Worm (Caenorhabditis elegans) whole organism, L1 larva: ENCODE measurements around the gene hecw-1.

ENCODE experiments used
- C04F5.9 ChIP-seq: sonication (generic microtip); optimal IDR thresholded peaks from 2 replicates; lab custom pipeline; 2016; ENCODE audit warnings: missing genetic modification characterization, missing compliant biosample characterization
- C16A3.4 ChIP-seq: fragments of 150-350 bp; optimal IDR thresholded peaks from 2 replicates; lab custom pipeline; 2014; ENCODE audit warnings: missing biosample characterization, missing genetic modification characterization
- F16B12.6 ChIP-seq: fragments of 150-350 bp; optimal IDR thresholded peaks from 2 replicates; lab custom pipeline; 2014; ENCODE audit warnings: missing biosample characterization, missing genetic modification characterization
- aly-2 ChIP-seq: fragments of 150-350 bp; optimal IDR thresholded peaks from 2 replicates; lab custom pipeline; 2014; ENCODE audit warnings: missing biosample characterization, missing genetic modification characterization
- blmp-1 ChIP-seq: fragments of 150-350 bp; optimal IDR thresholded peaks from 2 replicates; lab custom pipeline; 2014; ENCODE audit warnings: missing biosample characterization, missing genetic modification characterization
- ceh-63 ChIP-seq: fragments of 200-800 bp; sonication (Bioruptor generic); optimal IDR thresholded peaks from 2 replicates; lab custom pipeline; 2018; ENCODE audit warnings: mild to moderate bottlenecking, missing genetic modification characterization, missing compliant biosample characterization
- ceh-8 ChIP-seq: fragments of 200-800 bp; sonication (Bioruptor generic); optimal IDR thresholded peaks from 2 replicates; lab custom pipeline; 2018; ENCODE audit warnings: mild to moderate bottlenecking, missing genetic modification characterization, moderate library complexity, missing compliant biosample characterization
- ceh-88 ChIP-seq: fragments of 200-800 bp; sonication (Bioruptor generic); IDR thresholded peaks from 2 replicates; pipeline ENCODE4 v1.3.6; 2022; ENCODE audit warnings: missing genetic modification characterization, missing compliant biosample characterization
- ceh-90 ChIP-seq: sonication (generic microtip); optimal IDR thresholded peaks from 2 replicates; lab custom pipeline; 2016; ENCODE audit warnings: missing genetic modification characterization, missing compliant biosample characterization
- dsc-1 ChIP-seq: sonication (generic microtip); optimal IDR thresholded peaks from 2 replicates; lab custom pipeline; 2016; ENCODE audit warnings: mild to moderate bottlenecking, missing genetic modification characterization, missing compliant biosample characterization
- efl-1 ChIP-seq, 4 experiments: fragments of 150-350 bp; optimal IDR thresholded peaks in 3 of 4; peaks in 1 of 4; 1 replicate in 1 of 4; 2 replicates in 3 of 4; lab custom pipeline; 2014; ENCODE audit warnings: missing biosample characterization in 2 of 4, missing genetic modification characterization in 2 of 4, missing genetic modification reagents in 2 of 4
- efl-3 ChIP-seq: fragments of 200-800 bp; sonication (Bioruptor generic); optimal IDR thresholded peaks from 2 replicates; lab custom pipeline; 2018; ENCODE audit warnings: mild to moderate bottlenecking, missing genetic modification characterization, missing compliant biosample characterization
- egl-13 ChIP-seq: sonication (generic microtip); optimal IDR thresholded peaks from 2 replicates; lab custom pipeline; 2016; ENCODE audit warnings: missing genotype, missing genetic modification reagents, missing genetic modification characterization, missing compliant biosample characterization
- elt-3 ChIP-seq, 6 experiments: fragments of 150-350 bp in 1 of 6; sonication (generic microtip); optimal IDR thresholded peaks; 2 replicates each; lab custom pipeline; 2017 to 2018; ENCODE audit warnings: missing biosample characterization in 6 of 6, missing genetic modification characterization in 6 of 6, inconsistent platforms in 1 of 6
- fkh-10 ChIP-seq: sonication (generic microtip); optimal IDR thresholded peaks from 2 replicates; lab custom pipeline; 2017; ENCODE audit warnings: missing biosample characterization, missing genetic modification reagents, missing genetic modification characterization
- fkh-4 ChIP-seq: sonication (generic microtip); optimal IDR thresholded peaks from 2 replicates; lab custom pipeline; 2016; ENCODE audit warnings: missing compliant biosample characterization, missing genetic modification characterization, borderline replicate concordance
- fos-1 ChIP-seq: fragments of 150-350 bp; optimal IDR thresholded peaks from 2 replicates; lab custom pipeline; 2014; ENCODE audit warnings: missing biosample characterization, missing genetic modification characterization
- grh-1 ChIP-seq: fragments of 200-800 bp; sonication (Bioruptor generic); IDR thresholded peaks from 2 replicates; pipeline ENCODE4 v1.3.6; 2022; ENCODE audit warnings: missing genetic modification reagents, missing genetic modification characterization, missing compliant biosample characterization
- hlh-17 ChIP-seq: fragments of 200-800 bp; sonication (Bioruptor generic); optimal IDR thresholded peaks from 2 replicates; lab custom pipeline; 2018; ENCODE audit warnings: missing genetic modification characterization, mild to moderate bottlenecking, missing compliant biosample characterization, moderate library complexity, borderline replicate concordance
- irx-1 ChIP-seq: sonication (generic microtip); optimal IDR thresholded peaks from 2 replicates; lab custom pipeline; 2016; ENCODE audit warnings: missing genetic modification characterization, missing compliant biosample characterization
- isw-1 ChIP-seq: fragments of 200-800 bp; sonication (Bioruptor generic); IDR thresholded peaks from 2 replicates; pipeline ENCODE4 v1.3.6; 2022; ENCODE audit warnings: missing genetic modification characterization, missing compliant biosample characterization
- jun-1 ChIP-seq: fragments of 150-350 bp; optimal IDR thresholded peaks from 2 replicates; lab custom pipeline; 2014; ENCODE audit warnings: missing biosample characterization, missing genetic modification reagents, missing genetic modification characterization
- lin-13 ChIP-seq: fragments of 150-350 bp; optimal IDR thresholded peaks from 2 replicates; lab custom pipeline; 2014; ENCODE audit warnings: missing biosample characterization, missing genetic modification reagents, missing genetic modification characterization
- lin-14 ChIP-seq: fragments of 200-800 bp; sonication (Bioruptor generic); optimal IDR thresholded peaks from 2 replicates; lab custom pipeline; 2018; ENCODE audit warnings: mild to moderate bottlenecking, missing genetic modification characterization, moderate library complexity, missing compliant biosample characterization
- lin-15B ChIP-seq: fragments of 150-350 bp; sonication (generic microtip); optimal IDR thresholded peaks from 3 replicates; lab custom pipeline; 2014; ENCODE audit warnings: missing biosample characterization, missing genetic modification characterization
- lin-39 ChIP-seq: fragments of 150-350 bp; optimal IDR thresholded peaks from 2 replicates; lab custom pipeline; 2014; ENCODE audit warnings: missing biosample characterization, missing genetic modification reagents, missing genetic modification characterization
- lsy-2 ChIP-seq, 2 experiments: fragments of 150-350 bp; optimal IDR thresholded peaks; 2 replicates each; lab custom pipeline; 2014; ENCODE audit warnings: missing biosample characterization in 2 of 2, missing genetic modification characterization in 2 of 2
- mab-9 ChIP-seq: fragments of 200-800 bp; sonication (Bioruptor generic); IDR thresholded peaks from 2 replicates; pipeline ENCODE4 v1.3.6; 2022; ENCODE audit warnings: missing genetic modification reagents, missing genetic modification characterization, missing compliant biosample characterization
- mdl-1 ChIP-seq, 2 experiments: fragments of 150-350 bp; optimal IDR thresholded peaks; 2 replicates each; lab custom pipeline; 2014 to 2017; ENCODE audit warnings: missing biosample characterization in 2 of 2, missing genetic modification characterization in 2 of 2, inconsistent platforms in 1 of 2
- mef-2 ChIP-seq: fragments of 150-350 bp; optimal IDR thresholded peaks from 2 replicates; lab custom pipeline; 2014; ENCODE audit warnings: missing biosample characterization, missing genetic modification characterization
- mep-1 ChIP-seq: fragments of 150-350 bp; optimal IDR thresholded peaks from 2 replicates; lab custom pipeline; 2014; ENCODE audit warnings: missing biosample characterization, missing genetic modification characterization
- nhr-19 ChIP-seq: fragments of 200-800 bp; sonication (Bioruptor generic); conservative IDR thresholded peaks from 2 replicates; pipeline ENCODE4 v1.3.6; 2022; ENCODE audit warnings: missing genetic modification characterization, missing compliant biosample characterization
- nhr-20 ChIP-seq: sonication (generic microtip); optimal IDR thresholded peaks from 2 replicates; lab custom pipeline; 2016; ENCODE audit warnings: mild to moderate bottlenecking, missing genetic modification characterization, missing compliant biosample characterization
- pax-3 ChIP-seq: fragments of 200-800 bp; sonication (Bioruptor generic); optimal IDR thresholded peaks from 2 replicates; lab custom pipeline; 2018; ENCODE audit warnings: mild to moderate bottlenecking, missing genetic modification characterization, moderate library complexity, missing compliant biosample characterization
- skn-1 ChIP-seq: fragments of 150-350 bp; optimal IDR thresholded peaks from 2 replicates; lab custom pipeline; 2014; ENCODE audit warnings: missing biosample characterization, missing genetic modification characterization
- snpc-4 ChIP-seq: fragments of 150-350 bp; optimal IDR thresholded peaks from 2 replicates; lab custom pipeline; 2014; ENCODE audit warnings: missing biosample characterization, missing genetic modification characterization
- unc-30 ChIP-seq: sonication (generic microtip); optimal IDR thresholded peaks from 2 replicates; lab custom pipeline; 2017; ENCODE audit warnings: missing biosample characterization, missing genetic modification characterization
- unc-62 ChIP-seq: fragments of 150-350 bp; optimal IDR thresholded peaks from 2 replicates; lab custom pipeline; 2014; ENCODE audit warnings: missing biosample characterization, missing genetic modification reagents, missing genetic modification characterization
- unc-86 ChIP-seq: sonication (generic microtip); optimal IDR thresholded peaks from 2 replicates; lab custom pipeline; 2016; ENCODE audit warnings: missing genetic modification characterization, missing compliant biosample characterization
- zag-1 ChIP-seq: fragments of 150-350 bp; optimal IDR thresholded peaks from 2 replicates; lab custom pipeline; 2014; ENCODE audit warnings: missing biosample characterization, missing genetic modification characterization
- ztf-11 ChIP-seq, 2 experiments: sonication (generic microtip); optimal IDR thresholded peaks; 2 replicates each; lab custom pipeline; 2016 to 2017; ENCODE audit warnings: missing genetic modification characterization in 2 of 2, missing biosample characterization in 1 of 2, missing compliant biosample characterization in 1 of 2

Gene hecw-1

DNA sequence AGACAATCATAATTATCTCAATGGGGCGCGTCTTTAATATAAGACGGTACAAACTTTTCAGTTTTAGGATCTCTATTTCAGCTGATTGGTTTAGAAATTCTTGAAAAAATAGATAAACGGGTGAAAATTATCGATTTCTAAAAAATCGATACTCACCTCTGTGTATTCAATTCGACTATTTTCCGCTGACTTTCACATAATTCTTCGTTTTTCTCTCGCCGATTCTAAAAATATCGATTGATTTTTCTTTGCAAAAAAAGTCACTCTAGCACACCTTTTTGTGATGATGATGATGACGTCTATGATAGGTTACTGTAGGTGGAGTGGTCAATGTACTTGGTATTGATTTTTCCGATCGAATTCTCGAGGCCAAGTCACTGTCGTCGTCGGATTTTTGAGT, 40.0 kb upstream of the hecw-1 start:
- TF ChIP-seq aly-2 (tag; lab: Kevin White, UChicago) (no peak), lin-15B (tag; lab: Kevin White, UChicago) (no peak), lin-14 (no peak), mab-9 (GFP tag; lab: Robert Waterston, UW) (no peak), lin-13 (GFP tag; lab: Kevin White, UChicago) (no peak), mef-2 (tag; lab: Kevin White, UChicago) (no peak), ceh-90 (tag; lab: Kevin White, UChicago) (no peak), ceh-63 (GFP tag; lab: Kevin White, UChicago) (no peak), unc-62 (GFP tag; lab: Kevin White, UChicago) (no peak), C04F5.9 (tag; lab: Kevin White, UChicago) (no peak), fkh-10 (GFP tag; lab: Kevin White, UChicago) (no peak), irx-1 (no peak), unc-30 (tag; lab: Kevin White, UChicago) (no peak), C16A3.4 (tag; lab: Kevin White, UChicago) (no peak), ceh-8 (no peak), blmp-1 (tag; lab: Kevin White, UChicago) (no peak), fkh-4 (no peak), efl-1 (optimal IDR thresholded peaks at IDR 0.05; lab: Kevin White, UChicago) (no peak), efl-1 (GFP tag; optimal IDR thresholded peaks at IDR 0.05 in 1 of 2; lab: Kevin White, UChicago) (no peak), hlh-17 (no peak), unc-86 (tag; lab: Kevin White, UChicago) (no peak)

DNA sequence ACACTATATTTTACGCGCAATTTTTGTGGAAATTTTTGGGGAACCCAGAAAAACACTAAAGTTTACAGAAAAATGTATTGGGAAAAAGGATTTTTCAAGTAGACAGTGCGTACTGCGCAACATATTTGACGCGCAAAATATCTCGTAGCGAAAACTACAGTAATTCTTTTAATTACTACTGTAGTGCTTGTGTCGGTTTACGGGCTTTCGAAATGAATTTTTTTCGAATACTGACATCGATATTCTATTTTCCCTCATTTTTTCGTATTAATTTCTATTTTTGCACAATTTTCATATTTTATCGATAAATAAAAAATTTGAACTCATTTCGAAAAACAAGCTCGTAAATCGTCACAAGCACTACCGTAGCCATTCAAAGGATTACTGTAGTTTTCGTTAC, 38.8 kb upstream of the hecw-1 start:
- TF ChIP-seq mdl-1 (tag; optimal IDR thresholded peaks at IDR 0.05; lab: Kevin White, UChicago): no peak
- TF ChIP-seq lsy-2 (tag; optimal IDR thresholded peaks at IDR 0.05; lab: Kevin White, UChicago): no peak
- TF ChIP-seq zag-1 (tag; lab: Kevin White, UChicago): no peak
- no peak for TF ChIP-seq skn-1 (tag; lab: Kevin White, UChicago)
- TF ChIP-seq F16B12.6 (tag; lab: Kevin White, UChicago): no peak
- TF ChIP-seq ceh-63 (GFP tag; lab: Kevin White, UChicago): no peak
- no peak for TF ChIP-seq isw-1 (GFP tag; lab: Robert Waterston, UW)
- TF ChIP-seq efl-3 (GFP tag; lab: Kevin White, UChicago): no peak
- no peak for TF ChIP-seq ceh-88
- TF ChIP-seq snpc-4: no peak
- no peak for TF ChIP-seq lin-15B (tag; lab: Kevin White, UChicago)
- no peak for TF ChIP-seq mep-1 (tag; lab: Kevin White, UChicago)
- TF ChIP-seq hlh-17: no peak
- TF ChIP-seq nhr-20 (tag; lab: Kevin White, UChicago): no peak
- TF ChIP-seq lin-39 (tag; lab: Kevin White, UChicago): no peak

DNA sequence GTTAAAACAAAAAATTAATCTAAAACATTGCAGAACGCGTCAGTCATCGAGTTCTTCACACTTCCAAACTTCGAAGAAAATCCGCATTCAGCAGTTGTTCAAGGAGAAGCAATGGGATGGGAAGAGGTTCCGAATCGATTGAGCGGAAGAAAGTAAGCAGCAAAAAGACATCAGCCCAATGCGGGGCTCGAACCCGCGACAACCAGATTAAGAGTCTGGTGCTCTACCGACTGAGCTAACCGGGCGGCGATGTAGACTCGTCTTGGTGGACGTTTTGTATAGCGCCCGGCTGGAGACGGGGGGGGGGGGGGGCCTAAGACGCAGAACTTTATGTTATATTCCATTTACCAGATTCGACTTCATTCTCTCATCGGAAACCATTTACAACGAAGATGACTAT, 37.0 kb upstream of the hecw-1 start:
- TF ChIP-seq ztf-11 (tag; optimal IDR thresholded peaks at IDR 0.05; lab: Kevin White, UChicago): no peak
- no peak for TF ChIP-seq dsc-1 (tag; lab: Kevin White, UChicago)
- TF ChIP-seq skn-1 (tag; lab: Kevin White, UChicago): no peak
- TF ChIP-seq jun-1: no peak
- no peak for TF ChIP-seq grh-1 (GFP tag; lab: Robert Waterston, UW)
- TF ChIP-seq elt-3 (tag; optimal IDR thresholded peaks at IDR 0.05; lab: Kevin White, UChicago): no peak
- no peak for TF ChIP-seq unc-30 (tag; lab: Kevin White, UChicago)
- TF ChIP-seq egl-13 (tag; lab: Kevin White, UChicago): no peak
- no peak for TF ChIP-seq fos-1 (tag; lab: Kevin White, UChicago)
- TF ChIP-seq nhr-19 (GFP tag; lab: Robert Waterston, UW): no peak; the same call in 1 of the 2 replicates
- TF ChIP-seq pax-3 (tag; lab: Kevin White, UChicago): no peak
